Worm (Caenorhabditis elegans): ENCODE measurements around the gene daf-5.
"Not testable (repeated sequence)": the region's sequence is repeated elsewhere in the genome, so short reads cannot be mapped to it uniquely, and the experiment has no call there.

Gene daf-5

ce11 chrII:14021230-14021629 is 30.9 kb downstream of the daf-5 start, which contains the start of gene F01D5.10:
TSS of gene F01D5.10 (minus strand) at chrII:14021330.
- TF ChIP-seq hmg-4 (GFP tag; optimal IDR thresholded peaks at IDR 0.05); B0310.2 (tag; optimal IDR thresholded peaks at IDR 0.05); hmbx-1 (tag; optimal IDR thresholded peaks at IDR 0.05): not testable (repeated sequence)

DNA sequence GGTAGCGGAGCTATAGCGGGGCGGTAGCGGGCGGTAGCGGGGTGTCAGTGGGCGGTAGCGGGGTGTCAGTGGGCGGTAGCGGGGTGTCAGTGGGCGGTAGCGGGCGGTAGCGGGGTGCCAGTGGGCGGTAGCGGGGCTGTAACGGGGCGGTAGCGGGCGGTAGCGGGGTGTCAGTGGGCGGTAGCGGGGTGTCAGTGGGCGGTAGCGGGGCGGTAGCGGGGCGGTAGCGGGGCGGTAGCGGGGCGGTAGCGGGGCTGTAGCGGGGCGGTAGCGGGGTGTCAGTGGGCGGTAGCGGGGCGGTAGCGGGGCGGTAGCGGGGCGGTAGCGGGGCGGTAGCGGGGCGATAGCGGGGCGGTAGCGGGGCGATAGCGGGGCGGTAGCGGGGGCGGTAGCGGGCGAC is 32.5 kb downstream of the daf-5 start:
- TF ChIP-seq tbx-37 (GFP tag; conservative IDR thresholded peaks at IDR 0.05) (peak; percentile 37), hmg-4 (GFP tag; optimal IDR thresholded peaks at IDR 0.05) (peak; percentile 36), scrt-1 (GFP tag; IDR thresholded peaks at IDR 0.05) (0 out of 2 replicates have a peak, but pooled peaks have one; percentile 43), sea-1 (GFP tag; conservative IDR thresholded peaks at IDR 0.05) (0 out of 2 replicates have a peak, but pooled peaks have one; percentile 51), pes-1 (GFP tag; IDR thresholded peaks at IDR 0.05) (peak; percentile 68; the same call in 1 of the 2 replicates), tbx-11 (GFP tag; IDR thresholded peaks at IDR 0.05) (peak; percentile 63; the same call in 1 of the 2 replicates)

DNA sequence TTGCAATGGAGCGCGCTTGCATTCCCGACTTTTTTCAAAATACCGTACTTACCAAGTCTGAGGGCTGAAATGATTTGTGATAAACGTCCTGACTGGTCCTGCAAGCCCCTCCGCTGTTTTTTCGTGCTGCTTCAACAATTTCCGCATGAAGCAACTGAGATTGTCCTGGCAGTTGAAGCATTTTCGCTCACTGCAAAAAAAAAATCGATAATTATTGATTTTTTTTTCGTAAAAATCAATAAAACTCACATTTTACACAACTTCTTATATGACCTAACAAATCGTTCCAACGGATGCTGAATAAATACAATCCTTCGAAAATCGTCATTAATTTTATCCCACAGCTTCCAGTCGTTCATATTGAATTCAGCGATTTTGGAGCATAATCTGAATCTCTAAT is 33.2 kb downstream of the daf-5 start:
- no peak for TF ChIP-seq F13C5.2 (tag; optimal IDR thresholded peaks at IDR 0.05)
- TF ChIP-seq pes-1 (GFP tag; IDR thresholded peaks at IDR 0.05) = no peak
- no peak for TF ChIP-seq tbx-37 (GFP tag; conservative IDR thresholded peaks at IDR 0.05)
- no peak for TF ChIP-seq tra-4 (tag; optimal IDR thresholded peaks at IDR 0.05)
- TF ChIP-seq ceh-36 (tag; optimal IDR thresholded peaks at IDR 0.05) = no peak
- TF ChIP-seq scrt-1 (GFP tag; IDR thresholded peaks at IDR 0.05) = no peak
- no peak for TF ChIP-seq ama-1 (optimal IDR thresholded peaks at IDR 0.05)
- no peak for TF ChIP-seq flt-1 (GFP tag; IDR thresholded peaks at IDR 0.05)
- TF ChIP-seq aly-1 (tag; optimal IDR thresholded peaks at IDR 0.05) = no peak
- no peak for TF ChIP-seq ets-7 (tag; optimal IDR thresholded peaks at IDR 0.05)
- no peak for TF ChIP-seq sea-1 (GFP tag; conservative IDR thresholded peaks at IDR 0.05)
- no peak for TF ChIP-seq hmbx-1 (tag; optimal IDR thresholded peaks at IDR 0.05)

- no peak for TF ChIP-seq sea-1 (GFP tag; conservative IDR thresholded peaks at IDR 0.05)
- no peak for TF ChIP-seq pes-1 (GFP tag; IDR thresholded peaks at IDR 0.05)
- peak; percentile 68 for TF ChIP-seq hmg-4 (GFP tag; optimal IDR thresholded peaks at IDR 0.05)
- no peak for TF ChIP-seq flt-1 (GFP tag; IDR thresholded peaks at IDR 0.05)
- no peak for TF ChIP-seq B0310.2 (tag; optimal IDR thresholded peaks at IDR 0.05)
- TF ChIP-seq ets-7 (tag; optimal IDR thresholded peaks at IDR 0.05) = no peak
- TF ChIP-seq hnd-1 (tag; optimal IDR thresholded peaks at IDR 0.05) = no peak
- TF ChIP-seq tra-4 (tag; optimal IDR thresholded peaks at IDR 0.05) = no peak
- TF ChIP-seq ama-1 (optimal IDR thresholded peaks at IDR 0.05) = peak; percentile 78
- TF ChIP-seq F13C5.2 (tag; optimal IDR thresholded peaks at IDR 0.05) = peak; percentile 24
Observed at ce11 chrII:14018192-14018591, 33.9 kb downstream of the daf-5 start.

DNA sequence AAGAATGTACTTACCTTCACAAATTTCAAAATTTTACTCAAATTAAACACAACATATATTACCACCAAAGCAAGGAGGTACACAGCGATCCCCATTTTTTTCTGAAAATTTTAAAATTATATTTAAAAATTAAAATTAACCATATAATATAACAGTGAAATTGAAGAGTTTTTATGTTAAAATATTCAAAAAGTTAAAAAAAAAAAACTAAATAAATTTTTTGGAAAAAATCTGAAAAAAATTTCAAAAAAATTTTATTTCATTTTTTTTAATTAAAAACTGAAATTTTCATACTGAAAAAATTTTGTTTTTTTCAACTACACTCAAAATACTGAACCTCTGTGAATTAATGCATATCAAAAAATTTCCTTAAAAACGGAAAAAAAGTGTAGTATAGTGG is 35.2 kb downstream of the daf-5 start, which contains the start of gene cyp-37A1:
Gene cyp-37A1, minus strand, starts transcription at position 101 of the 400 bp plus-strand sequence.
- no peak for TF ChIP-seq tbx-37 (GFP tag; conservative IDR thresholded peaks at IDR 0.05)
- TF ChIP-seq hnd-1 (tag; optimal IDR thresholded peaks at IDR 0.05) = no peak
- no peak for TF ChIP-seq B0310.2 (tag; optimal IDR thresholded peaks at IDR 0.05)
- TF ChIP-seq hmg-4 (GFP tag; optimal IDR thresholded peaks at IDR 0.05) = no peak
- no peak for TF ChIP-seq ama-1 (optimal IDR thresholded peaks at IDR 0.05)
- no peak for TF ChIP-seq pes-1 (GFP tag; IDR thresholded peaks at IDR 0.05)
- TF ChIP-seq ets-7 (tag; optimal IDR thresholded peaks at IDR 0.05) = no peak

- TF ChIP-seq tbx-37 (GFP tag; conservative IDR thresholded peaks at IDR 0.05) (no peak), flt-1 (GFP tag; IDR thresholded peaks at IDR 0.05) (no peak), scrt-1 (GFP tag; IDR thresholded peaks at IDR 0.05) (no peak), hmg-4 (GFP tag; optimal IDR thresholded peaks at IDR 0.05) (no peak), tra-4 (tag; optimal IDR thresholded peaks at IDR 0.05) (no peak), B0310.2 (tag; optimal IDR thresholded peaks at IDR 0.05) (no peak)
Observed at ce11 chrII:14014637-14015036, 37.5 kb downstream of the daf-5 start.

- TF ChIP-seq sea-1 (GFP tag; conservative IDR thresholded peaks at IDR 0.05) = no peak
- TF ChIP-seq tra-4 (tag; optimal IDR thresholded peaks at IDR 0.05) = no peak
- TF ChIP-seq pes-1 (GFP tag; IDR thresholded peaks at IDR 0.05) = no peak
- no peak for TF ChIP-seq F13C5.2 (tag; optimal IDR thresholded peaks at IDR 0.05)
- no peak for TF ChIP-seq aly-1 (tag; optimal IDR thresholded peaks at IDR 0.05)
- no peak for TF ChIP-seq tbx-37 (GFP tag; conservative IDR thresholded peaks at IDR 0.05)
- no peak for TF ChIP-seq hmbx-1 (tag; optimal IDR thresholded peaks at IDR 0.05)
Observed at ce11 chrII:14010656-14011376, 41.3 kb downstream of the daf-5 start, which contains the start of gene F01D5.8. TSS of gene F01D5.8 (plus strand) at chrII:14010706.

- TF ChIP-seq ets-7 (tag; optimal IDR thresholded peaks at IDR 0.05) = no peak
- no peak for TF ChIP-seq tbx-11 (GFP tag; IDR thresholded peaks at IDR 0.05)
- TF ChIP-seq aly-1 (tag; optimal IDR thresholded peaks at IDR 0.05) = no peak
- no peak for TF ChIP-seq flt-1 (GFP tag; IDR thresholded peaks at IDR 0.05)
- no peak for TF ChIP-seq F13C5.2 (tag; optimal IDR thresholded peaks at IDR 0.05)
- no peak for TF ChIP-seq tbx-37 (GFP tag; conservative IDR thresholded peaks at IDR 0.05)
- TF ChIP-seq hmbx-1 (tag; optimal IDR thresholded peaks at IDR 0.05) = no peak
- no peak for TF ChIP-seq pes-1 (GFP tag; IDR thresholded peaks at IDR 0.05)
- TF ChIP-seq ceh-36 (tag; optimal IDR thresholded peaks at IDR 0.05) = no peak
Observed at ce11 chrII:14008359-14008758, 43.7 kb downstream of the daf-5 start, which contains the start of gene F01D5.7. TSS of gene F01D5.7 (plus strand) at chrII:14008659.

DNA sequence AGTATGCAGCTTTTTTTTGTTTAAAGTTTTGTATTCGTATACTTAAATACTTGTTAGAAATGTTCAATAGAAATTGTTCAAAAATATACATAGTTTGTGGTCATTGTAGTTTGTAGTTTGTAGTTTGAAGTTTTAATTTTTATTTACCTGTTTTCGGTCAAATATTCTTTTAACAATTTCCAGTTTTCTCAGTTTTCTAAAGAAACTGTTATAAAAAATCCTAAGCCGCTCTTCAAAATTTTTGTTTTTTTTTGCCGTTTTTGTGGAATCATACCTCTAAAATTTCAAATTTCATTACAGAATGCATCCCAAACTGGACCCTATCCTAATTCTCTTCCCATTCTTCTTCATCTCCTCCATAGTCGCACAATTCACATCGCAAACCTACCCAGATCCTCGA is 45.9 kb downstream of the daf-5 start, which contains the start of gene F01D5.6:
Gene F01D5.6, plus strand, starts transcription at position 301 of the 400 bp plus-strand sequence.
- TF ChIP-seq ets-7 (tag; optimal IDR thresholded peaks at IDR 0.05) = no peak

Measured in whole organism, early embryonic.